Worm (Caenorhabditis elegans) whole organism, L3 larva: ENCODE measurements around the gene ptp-4A2.

ENCODE experiments used
- nhr-76 ChIP-seq: fragments of 150-350 bp; sonication (generic microtip); optimal IDR thresholded peaks from 5 replicates; lab custom pipeline; 2014; ENCODE audit warnings: missing biosample characterization, missing genetic modification characterization
- unc-62 ChIP-seq: fragments of 150-350 bp; sonication (generic microtip); optimal IDR thresholded peaks from 4 replicates; lab custom pipeline; 2014; ENCODE audit warnings: missing biosample characterization, missing genetic modification reagents, missing genetic modification characterization

ce11 chrX:3966332-3966731, 23.2 kb upstream of the ptp-4A2 start, which contains the start of gene C16B8.2:
- TF ChIP-seq unc-62 (GFP tag; lab: Kevin White, UChicago) = no peak
- no peak for TF ChIP-seq nhr-76 (tag; lab: Kevin White, UChicago)
